Worm (Caenorhabditis elegans) whole organism, L1 larva: Measurements from ENCODE around the gene cut-2.
"Not testable (repeated sequence)": the region's sequence is repeated elsewhere in the genome, so short reads cannot be mapped to it uniquely, and the experiment has no call there.

ENCODE experiments used
- C16A3.4 ChIP-seq: fragments of 150-350 bp; optimal IDR thresholded peaks from 2 replicates; lab custom pipeline; 2014; ENCODE audit warnings: missing biosample characterization, missing genetic modification characterization
- blmp-1 ChIP-seq: fragments of 150-350 bp; optimal IDR thresholded peaks from 2 replicates; lab custom pipeline; 2014; ENCODE audit warnings: missing biosample characterization, missing genetic modification characterization
- ceh-63 ChIP-seq: fragments of 200-800 bp; sonication (Bioruptor generic); optimal IDR thresholded peaks from 2 replicates; lab custom pipeline; 2018; ENCODE audit warnings: mild to moderate bottlenecking, missing genetic modification characterization, missing compliant biosample characterization
- ceh-90 ChIP-seq: sonication (generic microtip); optimal IDR thresholded peaks from 2 replicates; lab custom pipeline; 2016; ENCODE audit warnings: missing genetic modification characterization, missing compliant biosample characterization
- efl-1 ChIP-seq, 4 experiments: fragments of 150-350 bp; optimal IDR thresholded peaks in 3 of 4; peaks in 1 of 4; 1 replicate in 1 of 4; 2 replicates in 3 of 4; lab custom pipeline; 2014; ENCODE audit warnings: missing biosample characterization in 2 of 4, missing genetic modification characterization in 2 of 4, missing genetic modification reagents in 2 of 4
- egl-13 ChIP-seq: sonication (generic microtip); optimal IDR thresholded peaks from 2 replicates; lab custom pipeline; 2016; ENCODE audit warnings: missing genotype, missing genetic modification reagents, missing genetic modification characterization, missing compliant biosample characterization
- egl-27 ChIP-seq, 2 experiments: fragments of 150-350 bp in 1 of 2; sonication (generic microtip); optimal IDR thresholded peaks; 3 replicates each; lab custom pipeline; 2017 to 2018; ENCODE audit warnings: missing biosample characterization in 2 of 2, missing genetic modification characterization in 2 of 2, missing genetic modification reagents in 2 of 2
- elt-2 ChIP-seq: sonication (generic microtip); optimal IDR thresholded peaks from 2 replicates; lab custom pipeline; 2016; ENCODE audit warnings: missing genetic modification characterization, mild to moderate bottlenecking, inconsistent platforms, missing compliant biosample characterization, missing genetic modification reagents
- ets-5 ChIP-seq: fragments of 200-800 bp; sonication (Bioruptor generic); IDR thresholded peaks from 2 replicates; pipeline ENCODE4 v1.3.6; 2022; ENCODE audit warnings: missing genetic modification characterization, missing compliant biosample characterization
- fkh-10 ChIP-seq: sonication (generic microtip); optimal IDR thresholded peaks from 2 replicates; lab custom pipeline; 2017; ENCODE audit warnings: missing biosample characterization, missing genetic modification reagents, missing genetic modification characterization
- fkh-8 ChIP-seq: sonication (generic microtip); optimal IDR thresholded peaks from 2 replicates; lab custom pipeline; 2016; ENCODE audit warnings: mild to moderate bottlenecking, missing genetic modification characterization, missing compliant biosample characterization
- fos-1 ChIP-seq: fragments of 150-350 bp; optimal IDR thresholded peaks from 2 replicates; lab custom pipeline; 2014; ENCODE audit warnings: missing biosample characterization, missing genetic modification characterization
- hlh-17 ChIP-seq: fragments of 200-800 bp; sonication (Bioruptor generic); optimal IDR thresholded peaks from 2 replicates; lab custom pipeline; 2018; ENCODE audit warnings: missing genetic modification characterization, mild to moderate bottlenecking, missing compliant biosample characterization, moderate library complexity, borderline replicate concordance
- hlh-4 ChIP-seq: sonication (generic microtip); optimal IDR thresholded peaks from 2 replicates; lab custom pipeline; 2016; ENCODE audit warnings: mild to moderate bottlenecking, missing genetic modification characterization, missing compliant biosample characterization
- lin-14 ChIP-seq: fragments of 200-800 bp; sonication (Bioruptor generic); optimal IDR thresholded peaks from 2 replicates; lab custom pipeline; 2018; ENCODE audit warnings: mild to moderate bottlenecking, missing genetic modification characterization, moderate library complexity, missing compliant biosample characterization
- lir-3 ChIP-seq: sonication (generic microtip); optimal IDR thresholded peaks from 2 replicates; lab custom pipeline; 2016; ENCODE audit warnings: mild to moderate bottlenecking, missing genetic modification characterization, moderate library complexity, missing compliant biosample characterization; ENCODE audit not compliant: poor library complexity
- lsy-2 ChIP-seq, 2 experiments: fragments of 150-350 bp; optimal IDR thresholded peaks; 2 replicates each; lab custom pipeline; 2014; ENCODE audit warnings: missing biosample characterization in 2 of 2, missing genetic modification characterization in 2 of 2
- mef-2 ChIP-seq: fragments of 150-350 bp; optimal IDR thresholded peaks from 2 replicates; lab custom pipeline; 2014; ENCODE audit warnings: missing biosample characterization, missing genetic modification characterization
- mep-1 ChIP-seq: fragments of 150-350 bp; optimal IDR thresholded peaks from 2 replicates; lab custom pipeline; 2014; ENCODE audit warnings: missing biosample characterization, missing genetic modification characterization
- nhr-20 ChIP-seq: sonication (generic microtip); optimal IDR thresholded peaks from 2 replicates; lab custom pipeline; 2016; ENCODE audit warnings: mild to moderate bottlenecking, missing genetic modification characterization, missing compliant biosample characterization
- nhr-28 ChIP-seq: fragments of 150-350 bp; optimal IDR thresholded peaks from 2 replicates; lab custom pipeline; 2014; ENCODE audit warnings: missing biosample characterization, missing genetic modification characterization
- nhr-47 ChIP-seq: sonication (generic microtip); optimal IDR thresholded peaks from 2 replicates; lab custom pipeline; 2016; ENCODE audit warnings: mild to moderate bottlenecking, missing genetic modification characterization, moderate library complexity, missing compliant biosample characterization
- nhr-71 ChIP-seq: sonication (generic microtip); optimal IDR thresholded peaks from 2 replicates; lab custom pipeline; 2016; ENCODE audit warnings: mild to moderate bottlenecking, missing genetic modification characterization, moderate library complexity, missing compliant biosample characterization
- nhr-76 ChIP-seq: sonication (generic microtip); optimal IDR thresholded peaks from 2 replicates; lab custom pipeline; 2017; ENCODE audit warnings: missing biosample characterization, missing genetic modification characterization
- nhr-85 ChIP-seq: sonication (generic microtip); peaks from one replicate; lab custom pipeline; 2016; ENCODE audit warnings: missing genetic modification characterization, inconsistent platforms, missing compliant biosample characterization
- nhr-90 ChIP-seq: sonication (generic microtip); optimal IDR thresholded peaks from 2 replicates; lab custom pipeline; 2016; ENCODE audit warnings: mild to moderate bottlenecking, missing genetic modification characterization, missing compliant biosample characterization; ENCODE audit not compliant: poor library complexity
- rnt-1 ChIP-seq: sonication (generic microtip); optimal IDR thresholded peaks from 2 replicates; lab custom pipeline; 2016; ENCODE audit warnings: mild to moderate bottlenecking, missing genetic modification characterization, moderate library complexity, missing compliant biosample characterization
- snpc-4 ChIP-seq: fragments of 150-350 bp; optimal IDR thresholded peaks from 2 replicates; lab custom pipeline; 2014; ENCODE audit warnings: missing biosample characterization, missing genetic modification characterization
- snu-23 ChIP-seq: sonication (generic microtip); optimal IDR thresholded peaks from 2 replicates; lab custom pipeline; 2016; ENCODE audit warnings: missing genetic modification characterization, missing compliant biosample characterization
- sptf-1 ChIP-seq: fragments of 150-350 bp; optimal IDR thresholded peaks from 2 replicates; lab custom pipeline; 2014; ENCODE audit warnings: missing biosample characterization, missing genetic modification characterization
- sup-37 ChIP-seq: fragments of 200-800 bp; sonication (Bioruptor generic); optimal IDR thresholded peaks from 2 replicates; lab custom pipeline; 2018; ENCODE audit warnings: mild to moderate bottlenecking, missing genetic modification characterization, missing compliant biosample characterization
- tlp-1 ChIP-seq: fragments of 150-350 bp; optimal IDR thresholded peaks from 2 replicates; lab custom pipeline; 2014; ENCODE audit warnings: missing biosample characterization, missing genetic modification characterization
- unc-130 ChIP-seq: fragments of 150-350 bp; optimal IDR thresholded peaks from 2 replicates; lab custom pipeline; 2017; ENCODE audit warnings: missing biosample characterization, missing genetic modification characterization, inconsistent platforms
- vab-15 ChIP-seq: sonication (generic microtip); optimal IDR thresholded peaks from 2 replicates; lab custom pipeline; 2017; ENCODE audit warnings: missing genotype, mild to moderate bottlenecking, missing genetic modification characterization, missing compliant biosample characterization
- zag-1 ChIP-seq: fragments of 150-350 bp; optimal IDR thresholded peaks from 2 replicates; lab custom pipeline; 2014; ENCODE audit warnings: missing biosample characterization, missing genetic modification characterization
- zip-4 ChIP-seq: fragments of 200-800 bp; sonication (Bioruptor generic); optimal IDR thresholded peaks from 2 replicates; lab custom pipeline; 2018; ENCODE audit warnings: mild to moderate bottlenecking, missing genetic modification characterization, moderate library complexity, missing compliant biosample characterization

The cut-2 gene

ce11 chrV:13442819-13443218 is 28.1 kb downstream of the cut-2 start:
- no peak for TF ChIP-seq lir-3 (tag; lab: Kevin White, UChicago)
- no peak for TF ChIP-seq C16A3.4 (tag; lab: Kevin White, UChicago)
- TF ChIP-seq fkh-10 (GFP tag; lab: Kevin White, UChicago): no peak

ce11 chrV:13443535-13443934 is 28.8 kb downstream of the cut-2 start, which contains the start of gene Y2H9A.6:
Y2H9A.6 (plus strand) TSS chrV:13443835.
- TF ChIP-seq tlp-1 (tag; lab: Kevin White, UChicago); ets-5; lsy-2 (tag; optimal IDR thresholded peaks at IDR 0.05; lab: Kevin White, UChicago): not testable (repeated sequence)

- TF ChIP-seq fkh-8 (tag; lab: Kevin White, UChicago): no peak
- TF ChIP-seq nhr-76 (tag; lab: Kevin White, UChicago): no peak
- no peak for TF ChIP-seq ceh-90 (tag; lab: Kevin White, UChicago)
- peak; percentile 13 for TF ChIP-seq rnt-1 (tag; lab: Kevin White, UChicago)
- no peak for TF ChIP-seq zag-1 (tag; lab: Kevin White, UChicago)
- no peak for TF ChIP-seq nhr-28 (tag; lab: Kevin White, UChicago)
- TF ChIP-seq lin-14: no peak
- TF ChIP-seq efl-1 (optimal IDR thresholded peaks at IDR 0.05; lab: Kevin White, UChicago): peak in 1 of 2 experiments; percentile 4
- no peak for TF ChIP-seq efl-1 (GFP tag; optimal IDR thresholded peaks at IDR 0.05 in 1 of 2; lab: Kevin White, UChicago)
- TF ChIP-seq vab-15 (tag; lab: Kevin White, UChicago): no peak
- TF ChIP-seq sup-37 (GFP tag; lab: Kevin White, UChicago): no peak
- TF ChIP-seq nhr-71 (tag; lab: Kevin White, UChicago): peak; percentile 38
- peak; percentile 48 for TF ChIP-seq blmp-1 (tag; lab: Kevin White, UChicago)
- no peak for TF ChIP-seq hlh-17 (GFP tag; lab: Kevin White, UChicago)
- no peak for TF ChIP-seq snpc-4 (tag; lab: Kevin White, UChicago)
- TF ChIP-seq nhr-47: no peak
- no peak for TF ChIP-seq C16A3.4 (tag; lab: Kevin White, UChicago)
- no peak for TF ChIP-seq hlh-4 (tag; lab: Kevin White, UChicago)
- TF ChIP-seq ceh-63 (GFP tag; lab: Kevin White, UChicago): no peak
- peak; percentile 5 to 37 for TF ChIP-seq lsy-2 (tag; optimal IDR thresholded peaks at IDR 0.05; lab: Kevin White, UChicago)
- peak; percentile 49 for TF ChIP-seq snu-23 (GFP tag; lab: Kevin White, UChicago)
- no peak for TF ChIP-seq zip-4 (GFP tag; lab: Kevin White, UChicago)
- TF ChIP-seq egl-27 (tag; optimal IDR thresholded peaks at IDR 0.05; lab: Kevin White, UChicago): no peak
- no peak for TF ChIP-seq egl-13 (tag; lab: Kevin White, UChicago)
- TF ChIP-seq nhr-85: peak; percentile 80
- TF ChIP-seq nhr-90: no peak
- TF ChIP-seq fos-1: no peak
- TF ChIP-seq nhr-20 (tag; lab: Kevin White, UChicago): peak; percentile 46
- TF ChIP-seq unc-130 (tag; lab: Kevin White, UChicago): no peak
- TF ChIP-seq mef-2 (tag; lab: Kevin White, UChicago): no peak
Measured at ce11 chrV:13445229-13445949, 30.6 kb downstream of the cut-2 start, which contains the start of gene Y2H9A.4. Y2H9A.4 (plus strand) TSS chrV:13445899.

ce11 chrV:13453334-13453733 is 38.6 kb downstream of the cut-2 start, which contains the start of gene lurp-2:
lurp-2 (plus strand) TSS chrV:13453634.
- TF ChIP-seq sptf-1 (tag; lab: Kevin White, UChicago): no peak
- no peak for TF ChIP-seq lsy-2 (tag; optimal IDR thresholded peaks at IDR 0.05; lab: Kevin White, UChicago)
- no peak for TF ChIP-seq nhr-85
- no peak for TF ChIP-seq mep-1 (tag; lab: Kevin White, UChicago)
- TF ChIP-seq zip-4 (GFP tag; lab: Kevin White, UChicago): no peak
- TF ChIP-seq elt-2 (tag; lab: Kevin White, UChicago): no peak
